Fruit fly (Drosophila melanogaster): ENCODE results near the gene CG31178.

The CG31178 gene

dm6 chr3R:21920495-21920894, 47.0 kb downstream of the CG31178 start:
- TF ChIP-seq Crg-1 (GFP tag; optimal IDR thresholded peaks at IDR 0.05) (no peak), ovo (GFP tag; optimal IDR thresholded peaks at IDR 0.05) (no peak), pad (GFP tag; optimal IDR thresholded peaks at IDR 0.05) (no peak), CG11617 (GFP tag; optimal IDR thresholded peaks at IDR 0.05) (no peak), CG14711 (tag; optimal IDR thresholded peaks at IDR 0.05) (no peak), CG12768 (GFP tag; optimal IDR thresholded peaks at IDR 0.05) (no peak), tj (GFP tag; optimal IDR thresholded peaks at IDR 0.05) (no peak), toe (GFP tag; optimal IDR thresholded peaks at IDR 0.05) (no peak), CG5204 (GFP tag; optimal IDR thresholded peaks at IDR 0.05) (no peak), Mnt (GFP tag; optimal IDR thresholded peaks at IDR 0.05) (no peak), Clk (GFP tag; optimal IDR thresholded peaks at IDR 0.05) (no peak), CG33017 (tag; optimal IDR thresholded peaks at IDR 0.05) (no peak), CG7045 (GFP tag; optimal IDR thresholded peaks at IDR 0.05) (no peak), CG1620 (GFP tag; optimal IDR thresholded peaks at IDR 0.05) (no peak), Hr96 (GFP tag; optimal IDR thresholded peaks at IDR 0.05) (no peak), bab1 (GFP tag; optimal IDR thresholded peaks at IDR 0.05) (no peak)

DNA sequence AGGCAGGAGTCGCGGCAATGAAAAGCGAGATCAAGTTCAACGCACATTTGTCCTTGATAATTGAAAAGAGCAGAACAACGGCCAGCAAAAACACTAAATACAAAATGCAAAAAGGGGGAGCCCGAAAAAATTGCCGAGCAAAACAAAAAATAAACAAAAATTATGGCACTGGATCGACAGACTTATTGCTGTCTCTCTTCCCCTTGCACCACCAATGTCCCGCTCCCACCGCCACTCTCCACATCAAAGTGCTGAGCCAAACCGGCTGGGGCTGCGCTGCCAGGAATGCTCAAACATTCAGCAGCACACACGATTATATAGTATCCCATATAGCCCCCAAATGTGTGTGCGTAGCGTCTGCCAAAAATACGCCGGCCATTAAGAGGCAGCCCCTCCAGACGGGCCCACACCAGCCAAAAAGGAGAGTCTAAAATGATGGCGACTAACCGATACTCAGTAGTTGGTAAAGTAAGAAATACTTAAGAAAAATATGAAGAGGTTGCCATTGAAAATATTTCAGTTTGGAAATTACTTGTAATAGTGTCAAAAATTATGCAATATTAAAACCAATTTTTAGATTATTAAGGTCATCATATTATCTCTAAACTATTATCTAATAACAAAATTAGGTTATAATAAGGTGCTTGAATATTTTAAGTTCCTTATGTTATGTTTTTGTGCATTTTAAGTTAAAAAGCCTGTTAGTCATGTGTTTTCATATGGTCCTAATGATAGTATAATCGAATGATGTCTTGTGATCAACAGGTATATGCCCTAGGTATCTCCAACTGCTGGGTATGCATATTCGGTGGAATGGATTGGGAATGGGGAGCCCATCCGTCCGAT, 48.0 kb downstream of the CG31178 start:
- TF ChIP-seq tj (GFP tag; optimal IDR thresholded peaks at IDR 0.05): no peak
- TF ChIP-seq kay (GFP tag; ENCODE audit: borderline replicate concordance): no peak
- no peak for TF ChIP-seq pad (GFP tag; optimal IDR thresholded peaks at IDR 0.05)
- no peak for TF ChIP-seq CG12768 (GFP tag; optimal IDR thresholded peaks at IDR 0.05)
- no peak for TF ChIP-seq cnc (optimal IDR thresholded peaks at IDR 0.05)
- no peak for TF ChIP-seq Clk (GFP tag; optimal IDR thresholded peaks at IDR 0.05)
- TF ChIP-seq Hr96 (GFP tag; optimal IDR thresholded peaks at IDR 0.05): no peak

- TF ChIP-seq CG11617 (GFP tag; optimal IDR thresholded peaks at IDR 0.05): no peak
- TF ChIP-seq CG7101 (tag; optimal IDR thresholded peaks at IDR 0.05): no peak
- TF ChIP-seq kay (GFP tag; ENCODE audit: borderline replicate concordance): no peak
- no peak for TF ChIP-seq cnc (optimal IDR thresholded peaks at IDR 0.05)
- no peak for TF ChIP-seq Mnt (GFP tag; optimal IDR thresholded peaks at IDR 0.05)
- TF ChIP-seq CG7045 (GFP tag; optimal IDR thresholded peaks at IDR 0.05): no peak
- no peak for TF ChIP-seq bab1 (GFP tag; optimal IDR thresholded peaks at IDR 0.05)
- TF ChIP-seq CG33017 (tag; optimal IDR thresholded peaks at IDR 0.05): no peak
- TF ChIP-seq CG14711 (tag; optimal IDR thresholded peaks at IDR 0.05): no peak
- no peak for TF ChIP-seq tj (GFP tag; optimal IDR thresholded peaks at IDR 0.05)
- TF ChIP-seq toe (GFP tag; optimal IDR thresholded peaks at IDR 0.05): no peak
- no peak for TF ChIP-seq Hr96 (GFP tag; optimal IDR thresholded peaks at IDR 0.05)
Observed at dm6 chr3R:21922244-21922643, 48.7 kb downstream of the CG31178 start.

- no peak for TF ChIP-seq CG7045 (GFP tag; optimal IDR thresholded peaks at IDR 0.05)
- no peak for TF ChIP-seq cic (GFP tag; optimal IDR thresholded peaks at IDR 0.05)
- TF ChIP-seq pad (GFP tag; optimal IDR thresholded peaks at IDR 0.05): no peak
Observed at dm6 chr3R:21922674-21923323, 49.3 kb downstream of the CG31178 start.

DNA sequence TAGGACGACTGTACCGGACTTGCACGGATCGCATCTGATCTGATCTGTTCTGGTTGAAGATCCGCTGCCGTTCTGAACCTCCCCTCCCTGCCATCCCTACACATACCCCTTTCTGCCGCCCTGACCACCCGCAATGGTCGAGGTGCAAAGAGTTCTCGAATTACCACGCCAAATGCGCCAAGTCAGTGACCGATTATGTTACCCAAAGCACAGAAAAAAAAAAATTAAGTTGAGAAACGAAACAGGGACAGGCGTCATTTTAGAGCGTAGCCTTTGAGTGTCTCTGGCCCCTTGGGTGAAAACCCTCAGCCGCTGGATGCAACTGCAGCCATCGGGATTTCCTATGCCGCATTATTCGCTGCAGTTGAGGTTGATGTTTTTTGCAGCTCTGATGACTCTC, 50.2 kb downstream of the CG31178 start:
- TF ChIP-seq CG14711 (tag; optimal IDR thresholded peaks at IDR 0.05) (no peak), cic (GFP tag; optimal IDR thresholded peaks at IDR 0.05) (no peak), CG7101 (tag; optimal IDR thresholded peaks at IDR 0.05) (no peak), CG12768 (GFP tag; optimal IDR thresholded peaks at IDR 0.05) (no peak), Hr96 (GFP tag; optimal IDR thresholded peaks at IDR 0.05) (no peak), toe (GFP tag; optimal IDR thresholded peaks at IDR 0.05) (no peak), CG1620 (GFP tag; optimal IDR thresholded peaks at IDR 0.05) (no peak), tj (GFP tag; optimal IDR thresholded peaks at IDR 0.05) (no peak), pad (GFP tag; optimal IDR thresholded peaks at IDR 0.05) (no peak), CG11617 (GFP tag; optimal IDR thresholded peaks at IDR 0.05) (no peak), CG7045 (GFP tag; optimal IDR thresholded peaks at IDR 0.05) (no peak)
